Worm (Caenorhabditis elegans): ENCODE data around the gene C53A5.16.
A peak's percentile ranks its signal among the peaks of the same experiment; 100 is the strongest.

C53A5.16 gene

DNA sequence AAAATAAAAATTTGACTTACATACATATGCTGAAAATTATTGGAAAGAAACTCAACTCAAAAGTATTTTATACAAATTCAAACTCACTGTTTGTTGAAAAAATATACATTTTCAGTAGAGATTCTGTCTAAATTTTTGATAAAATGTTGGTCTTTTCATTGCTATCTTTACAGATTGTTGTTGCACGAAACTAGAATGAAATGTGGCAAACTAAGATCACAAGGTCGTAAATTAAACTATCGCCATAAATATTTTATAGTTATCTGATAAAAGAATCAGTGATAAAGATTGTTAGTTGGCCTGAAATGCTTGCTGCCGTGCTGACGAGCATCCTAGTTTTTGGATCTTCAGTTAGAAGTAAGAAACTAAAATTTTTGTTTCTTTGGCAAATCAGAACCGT lies 43.4 kb downstream of the C53A5.16 start, which contains the start of gene clec-55:
Gene clec-55, plus strand, starts transcription at position 301 of the 400 bp plus-strand sequence.
- no peak for TF ChIP-seq elt-3 (tag; optimal IDR thresholded peaks at IDR 0.05)
- no peak for TF ChIP-seq nhr-25 (tag; optimal IDR thresholded peaks at IDR 0.05)
- TF ChIP-seq blmp-1 (tag; optimal IDR thresholded peaks at IDR 0.05; ENCODE audit: insufficient read depth), result no peak
- TF ChIP-seq snpc-4 (tag; optimal IDR thresholded peaks at IDR 0.05), result no peak
- no peak for TF ChIP-seq alr-1 (tag; optimal IDR thresholded peaks at IDR 0.05)
- no peak for TF ChIP-seq ceh-82 (tag; optimal IDR thresholded peaks at IDR 0.05)
- TF ChIP-seq lin-11 (tag; optimal IDR thresholded peaks at IDR 0.05), result no peak
- TF ChIP-seq aly-2 (tag; optimal IDR thresholded peaks at IDR 0.05), result no peak
- TF ChIP-seq zag-1 (tag; optimal IDR thresholded peaks at IDR 0.05), result no peak
- TF ChIP-seq peb-1 (tag; optimal IDR thresholded peaks at IDR 0.05), result no peak
- TF ChIP-seq lin-13 (GFP tag; optimal IDR thresholded peaks at IDR 0.05), result no peak

DNA sequence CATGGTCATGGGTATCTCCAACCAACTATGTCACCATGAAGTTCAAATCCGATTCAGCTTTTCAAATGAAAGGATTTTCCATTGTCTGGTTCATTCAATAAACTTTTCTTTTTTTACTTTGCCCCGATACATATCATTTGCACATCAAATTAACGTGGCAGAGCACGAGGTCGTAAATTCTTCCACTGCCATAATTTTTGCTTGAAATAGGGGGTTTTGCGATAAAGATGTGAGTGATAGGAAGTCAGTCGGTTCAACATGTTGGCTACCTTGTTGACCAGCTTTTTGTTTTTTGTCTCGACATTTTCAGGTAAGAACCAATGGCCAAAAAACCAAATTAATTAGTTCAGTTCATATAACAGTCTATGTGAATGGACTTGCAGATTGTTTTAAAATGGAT lies 45.7 kb downstream of the C53A5.16 start, which contains the start of gene clec-54:
Gene clec-54, plus strand, starts transcription at position 224 of the 400 bp plus-strand sequence.
- no peak for TF ChIP-seq ztf-11 (tag; optimal IDR thresholded peaks at IDR 0.05)
- peak; percentile 35 for TF ChIP-seq crh-2 (tag; optimal IDR thresholded peaks at IDR 0.05)

DNA sequence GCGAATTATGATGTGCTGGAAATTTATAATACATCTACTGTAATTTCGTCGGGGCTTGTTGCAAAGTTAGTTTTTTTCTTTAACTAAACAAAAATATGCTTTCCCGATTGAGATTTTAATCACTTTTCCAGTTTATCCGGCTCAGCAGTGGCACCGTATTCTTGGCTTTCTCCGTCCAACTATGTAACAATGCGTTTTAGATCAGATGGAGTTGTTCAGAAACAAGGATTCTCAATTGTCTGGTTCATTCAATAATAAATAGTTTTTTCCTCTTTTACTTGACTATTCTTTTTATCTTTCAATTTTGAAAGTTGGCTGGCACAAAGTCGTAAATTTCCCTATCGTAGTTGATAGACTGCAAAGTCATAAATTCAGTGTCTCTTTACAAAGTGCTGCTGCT lies 48.3 kb downstream of the C53A5.16 start, which contains the start of gene clec-56:
Gene clec-56, plus strand, starts transcription at position 301 of the 400 bp plus-strand sequence.
- TF ChIP-seq mab-5 (tag; optimal IDR thresholded peaks at IDR 0.05) (no peak), elt-1 (tag; optimal IDR thresholded peaks at IDR 0.05) (no peak), zag-1 (tag; optimal IDR thresholded peaks at IDR 0.05) (no peak), nhr-10 (tag; optimal IDR thresholded peaks at IDR 0.05) (no peak), elt-3 (tag; optimal IDR thresholded peaks at IDR 0.05) (no peak), unc-55 (GFP tag; optimal IDR thresholded peaks at IDR 0.05) (no peak), nhr-11 (tag; optimal IDR thresholded peaks at IDR 0.05) (no peak), ama-1 (optimal IDR thresholded peaks at IDR 0.05) (no peak), crh-2 (tag; optimal IDR thresholded peaks at IDR 0.05) (no peak), unc-39 (tag; optimal IDR thresholded peaks at IDR 0.05) (no peak), ztf-1 (GFP tag; conservative IDR thresholded peaks at IDR 0.05) (no peak), nhr-12 (tag; optimal IDR thresholded peaks at IDR 0.05) (no peak), lsy-2 (tag; optimal IDR thresholded peaks at IDR 0.05) (no peak)

DNA sequence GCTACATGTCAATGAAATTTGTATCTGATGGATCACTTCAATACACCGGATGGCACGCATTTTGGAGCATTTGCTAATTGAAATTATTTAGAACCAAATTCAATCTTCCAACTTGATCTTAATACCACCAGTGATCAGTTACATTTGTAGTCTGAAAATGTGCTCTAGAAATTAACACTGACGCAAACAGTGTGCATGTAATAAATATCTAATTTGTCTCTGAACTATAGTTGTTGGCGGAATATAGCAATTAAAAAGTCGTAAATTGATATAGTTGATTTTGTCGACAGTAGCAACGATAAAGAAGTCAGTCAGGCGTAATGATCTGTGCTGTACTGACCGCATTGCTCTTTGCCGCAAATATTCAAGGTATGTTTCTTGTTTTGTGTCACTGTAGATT lies 50.2 kb downstream of the C53A5.16 start, which contains the start of gene clec-227:
Gene clec-227, plus strand, starts transcription at position 301 of the 400 bp plus-strand sequence.
- TF ChIP-seq dmd-4 (tag; optimal IDR thresholded peaks at IDR 0.05) (no peak), nhr-237 (tag; optimal IDR thresholded peaks at IDR 0.05) (no peak), nhr-12 (tag; optimal IDR thresholded peaks at IDR 0.05) (no peak), C34F6.9 (tag; optimal IDR thresholded peaks at IDR 0.05) (no peak), nhr-6 (tag; optimal IDR thresholded peaks at IDR 0.05) (no peak), gmeb-1 (tag; optimal IDR thresholded peaks at IDR 0.05) (no peak), peb-1 (tag; optimal IDR thresholded peaks at IDR 0.05) (no peak), nhr-77 (tag; optimal IDR thresholded peaks at IDR 0.05) (no peak), snpc-4 (tag; optimal IDR thresholded peaks at IDR 0.05) (no peak), elt-1 (tag; optimal IDR thresholded peaks at IDR 0.05) (no peak), ama-1 (optimal IDR thresholded peaks at IDR 0.05) (no peak), mbf-1 (tag; optimal IDR thresholded peaks at IDR 0.05) (no peak), ceh-16 (tag; optimal IDR thresholded peaks at IDR 0.05) (no peak), blmp-1 (tag; optimal IDR thresholded peaks at IDR 0.05; ENCODE audit: insufficient read depth) (no peak)
